Fruit fly (Drosophila melanogaster) whole organism, wandering third instar larva: ENCODE data around the gene CCT1.

ENCODE experiments used
- CG32264 ChIP-seq: fragments of 200-800 bp; sonication (Bioruptor generic); optimal IDR thresholded peaks from 2 replicates; lab custom pipeline; 2016; ENCODE audit warnings: missing biosample characterization, missing genetic modification characterization
- CG9705 ChIP-seq: fragments of 200-800 bp; sonication (Bioruptor generic); optimal IDR thresholded peaks from 2 replicates; lab custom pipeline; 2018; ENCODE audit warnings: missing biosample characterization, mild to moderate bottlenecking, missing genetic modification characterization
- Dfd ChIP-seq: fragments of >200 bp; optimal IDR thresholded peaks from 2 replicates; lab custom pipeline; 2017; ENCODE audit warnings: missing biosample characterization, missing genetic modification characterization
- HLH106 ChIP-seq: fragments of 200-800 bp; optimal IDR thresholded peaks from 3 replicates; lab custom pipeline; 2019; ENCODE audit warnings: missing biosample characterization, mild to moderate bottlenecking, missing genetic modification characterization, moderate library complexity
- Hnf4 ChIP-seq: fragments of 200-800 bp; sonication (Bioruptor generic); optimal IDR thresholded peaks from 2 replicates; lab custom pipeline; 2016; ENCODE audit warnings: missing biosample characterization, mild to moderate bottlenecking, missing genetic modification characterization
- Hr78 ChIP-seq: fragments of >200 bp; optimal IDR thresholded peaks from 2 replicates; lab custom pipeline; 2017; ENCODE audit warnings: missing biosample characterization, missing genetic modification characterization
- Hr83 ChIP-seq: fragments of 200-300 bp; sonication (Bioruptor generic); optimal IDR thresholded peaks from 2 replicates; lab custom pipeline; 2016; ENCODE audit warnings: missing biosample characterization, mild to moderate bottlenecking, missing genetic modification characterization, moderate library complexity; ENCODE audit not compliant: poor library complexity, severe bottlenecking
- Jra ChIP-seq: sonication (Bioruptor generic); optimal IDR thresholded peaks from 2 replicates; lab custom pipeline; 2016; ENCODE audit warnings: missing biosample characterization, missing genetic modification characterization
- Myc ChIP-seq: fragments of >200 bp; optimal IDR thresholded peaks from 2 replicates; lab custom pipeline; 2017
- N ChIP-seq: fragments of >200 bp; optimal IDR thresholded peaks from 2 replicates; lab custom pipeline; 2018; ENCODE audit warnings: missing biosample characterization, missing external identifiers, missing genetic modification characterization
- OdsH ChIP-seq: fragments of 200-800 bp; sonication (Bioruptor generic); optimal IDR thresholded peaks from 2 replicates; lab custom pipeline; 2016; ENCODE audit warnings: missing biosample characterization, mild to moderate bottlenecking, missing genetic modification characterization
- Rel ChIP-seq, 2 experiments: fragments of 200-800 bp; sonication (Bioruptor generic) in 1 of 2; optimal IDR thresholded peaks; 2 replicates in 1 of 2; 3 replicates in 1 of 2; lab custom pipeline; 2016 to 2019; ENCODE audit warnings: mild to moderate bottlenecking in 2 of 2, missing biosample characterization in 2 of 2, missing genetic modification characterization in 2 of 2, moderate library complexity in 1 of 2
- Sp1 ChIP-seq: fragments of 200-800 bp; sonication (Bioruptor generic); optimal IDR thresholded peaks from 3 replicates; lab custom pipeline; 2019; ENCODE audit warnings: missing biosample characterization, mild to moderate bottlenecking, missing genetic modification characterization, moderate library complexity
- Vsx2 ChIP-seq: fragments of 200-300, 225-300 bp; sonication (Bioruptor generic); optimal IDR thresholded peaks from 2 replicates; lab custom pipeline; 2018; ENCODE audit warnings: missing biosample characterization, missing genetic modification characterization; ENCODE audit not compliant: partially characterized antibody
- br ChIP-seq: fragments of 200-800 bp; sonication (Bioruptor generic); optimal IDR thresholded peaks from 2 replicates; lab custom pipeline; 2016; ENCODE audit warnings: missing biosample characterization, missing genetic modification characterization
- dl ChIP-seq, 2 experiments: fragments of 175-275, 200-275 bp in 1 of 2; fragments of 200-275 bp in 1 of 2; sonication (Bioruptor generic); optimal IDR thresholded peaks; lab custom pipeline; 2018; ENCODE audit warnings: mild to moderate bottlenecking in 2 of 2, missing biosample characterization in 2 of 2, missing genetic modification characterization in 2 of 2, moderate library complexity in 2 of 2; ENCODE audit not compliant: partially characterized antibody in 2 of 2, insufficient read depth in 1 of 2
- dmrt93B ChIP-seq: fragments of 200-800 bp; sonication (Bioruptor generic); optimal IDR thresholded peaks from 2 replicates; lab custom pipeline; 2018; ENCODE audit warnings: missing biosample characterization, mild to moderate bottlenecking, missing genetic modification characterization
- ey ChIP-seq: fragments of 200-800 bp; sonication (Bioruptor generic); optimal IDR thresholded peaks from 2 replicates; lab custom pipeline; 2016; ENCODE audit warnings: missing biosample characterization, missing genetic modification characterization
- foxo ChIP-seq, 2 experiments: fragments of 200-800 bp; sonication (Bioruptor generic); optimal IDR thresholded peaks; 2 replicates in 1 of 2; 3 replicates in 1 of 2; lab custom pipeline; 2016 to 2017; ENCODE audit warnings: missing biosample characterization in 2 of 2, missing genetic modification characterization in 2 of 2
- fru ChIP-seq: fragments of 200-800 bp; sonication (Bioruptor generic); optimal IDR thresholded peaks from 3 replicates; lab custom pipeline; 2016; ENCODE audit warnings: missing biosample characterization, mild to moderate bottlenecking, missing genetic modification characterization
- h ChIP-seq: fragments of 200-800 bp; sonication (Bioruptor generic); optimal IDR thresholded peaks from 3 replicates; lab custom pipeline; 2016; ENCODE audit warnings: missing biosample characterization, mild to moderate bottlenecking, missing genetic modification characterization
- psq ChIP-seq: fragments of 200-800 bp; sonication (Bioruptor generic); optimal IDR thresholded peaks from 3 replicates; lab custom pipeline; 2017; ENCODE audit warnings: missing biosample characterization, mild to moderate bottlenecking, missing genetic modification characterization, moderate library complexity
- sv ChIP-seq: fragments of 200-800 bp; sonication (Bioruptor generic); optimal IDR thresholded peaks from 3 replicates; lab custom pipeline; 2016; ENCODE audit warnings: missing biosample characterization, missing genetic modification characterization
- tai ChIP-seq: sonication (Bioruptor generic); optimal IDR thresholded peaks from 2 replicates; lab custom pipeline; 2016; ENCODE audit warnings: missing biosample characterization, missing genetic modification characterization

Gene CCT1

dm6 chr3R:22447195-22447873 lies 43.9 kb downstream of the CCT1 start, which contains the start of gene CG34288:
CG34288 (minus strand) TSS chr3R:22447263.
- peak; percentile 93 for TF ChIP-seq Vsx2
- TF ChIP-seq fru (GFP tag; lab: Kevin White, UChicago): peak; percentile 83
- TF ChIP-seq CG32264 (GFP tag; lab: Kevin White, UChicago): peak; percentile 74
- no peak for TF ChIP-seq Sp1 (GFP tag; lab: Kevin White, UChicago)
- TF ChIP-seq h: peak; percentile 76
- no peak for TF ChIP-seq dl (GFP tag; optimal IDR thresholded peaks at IDR 0.05; lab: Kevin White, UChicago; ENCODE audit: insufficient read depth in 1 of 2, partially characterized antibody in 2 of 2)
- no peak for TF ChIP-seq tai (GFP tag; lab: Kevin White, UChicago)
- no peak for TF ChIP-seq dmrt93B (GFP tag; lab: Kevin White, UChicago)
- TF ChIP-seq OdsH: peak; percentile 50
- peak; percentile 87 for TF ChIP-seq Hr83 (GFP tag; lab: Kevin White, UChicago)
- no peak for TF ChIP-seq psq (GFP tag; lab: Kevin White, UChicago)
- no peak for TF ChIP-seq Dfd (GFP tag; lab: Kevin White, UChicago)
- TF ChIP-seq sv (GFP tag; lab: Kevin White, UChicago): no peak
- peak; percentile 65 for TF ChIP-seq Rel (GFP tag; optimal IDR thresholded peaks at IDR 0.05; lab: Kevin White, UChicago)
- TF ChIP-seq Rel (tag; optimal IDR thresholded peaks at IDR 0.05; lab: Kevin White, UChicago): peak; percentile 96
- TF ChIP-seq N (GFP tag; lab: Kevin White, UChicago): no peak
- TF ChIP-seq br: peak; percentile 43
- TF ChIP-seq Jra: peak; percentile 6
- no peak for TF ChIP-seq Myc (lab: Kevin White, UChicago)
- peak; percentile 43 for TF ChIP-seq ey
- peak; percentile 54 for TF ChIP-seq HLH106 (tag; lab: Kevin White, UChicago)
- no peak for TF ChIP-seq Hnf4
- TF ChIP-seq Hr78: no peak
- TF ChIP-seq foxo (GFP tag; optimal IDR thresholded peaks at IDR 0.05; lab: Kevin White, UChicago): peak; percentile 9 to 74

dm6 chr3R:22446493-22446892 lies 44.7 kb downstream of the CCT1 start, which contains the start of gene CG12499:
CG12499 (minus strand) TSS chr3R:22446587.
- TF ChIP-seq CG9705 (GFP tag; lab: Kevin White, UChicago) (no peak), Myc (lab: Kevin White, UChicago) (peak; percentile 19)
